Fruit fly (Drosophila melanogaster): ENCODE results near the gene COX4.

The COX4 gene

DNA sequence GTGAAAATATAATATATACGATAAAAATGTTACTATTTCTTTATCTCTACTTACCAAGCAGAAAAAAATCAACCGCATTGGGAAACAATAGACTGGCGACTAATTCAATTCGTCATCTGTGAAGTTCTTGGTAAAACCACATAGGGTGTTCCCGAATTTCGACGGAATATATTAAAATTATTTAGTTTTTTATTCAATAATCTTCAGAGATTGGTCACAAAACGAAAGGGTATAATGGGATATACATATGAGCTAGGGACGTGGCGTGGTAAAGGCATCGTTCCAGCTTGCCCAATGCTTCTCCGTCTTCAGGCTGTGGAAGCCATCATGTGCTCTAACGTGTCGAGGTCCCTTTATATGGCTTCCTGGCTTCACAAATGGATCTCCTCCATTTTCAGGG, 3.1 kb downstream of the COX4 start, which contains the start of gene CG42866:
CG42866 (minus strand) TSS at position 101 of the 400 bp plus-strand sequence.
- peak; percentile 31 for TF ChIP-seq Eip78C (GFP tag)
- TF ChIP-seq svp (GFP tag) = peak; percentile 30
- TF ChIP-seq fkh (GFP tag; optimal IDR thresholded peaks at IDR 0.05) = no peak

DNA sequence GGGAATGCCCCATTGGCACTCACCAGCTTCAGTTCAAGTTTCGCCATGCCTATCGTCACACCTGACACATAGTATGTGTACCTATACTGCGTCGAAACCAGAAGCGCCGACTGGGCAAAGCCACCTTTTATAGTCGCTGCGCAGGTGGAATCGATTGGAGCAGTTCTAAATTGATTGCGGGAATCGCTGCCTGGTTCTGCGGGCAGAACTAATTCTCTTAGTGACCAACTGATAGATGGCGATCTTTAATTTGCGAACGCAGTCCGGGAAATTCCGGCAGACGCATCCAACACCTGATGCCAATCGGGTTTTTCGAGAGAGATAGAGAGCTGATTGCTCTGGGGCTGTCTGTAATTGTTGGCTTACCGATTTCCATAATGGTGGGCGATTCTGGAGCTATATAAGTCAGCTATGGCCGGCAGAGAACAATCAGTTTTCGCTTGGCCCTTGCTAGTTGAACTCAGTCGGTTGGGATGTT, 3.8 kb downstream of the COX4 start, which contains the start of the genes CG13965 and CG16772:
CG13965 (minus strand) TSS at position 101 of the 478 bp plus-strand sequence.
CG16772 (plus strand) TSS at position 428 of the 478 bp plus-strand sequence.
- TF ChIP-seq CG8319 (GFP tag; optimal IDR thresholded peaks at IDR 0.05) = no peak
- TF ChIP-seq CG6792 (GFP tag; optimal IDR thresholded peaks at IDR 0.05) = no peak
- TF ChIP-seq acj6 (GFP tag; optimal IDR thresholded peaks at IDR 0.05) = no peak
- TF ChIP-seq spab (GFP tag; optimal IDR thresholded peaks at IDR 0.05) = no peak
- no peak for TF ChIP-seq salr (GFP tag; optimal IDR thresholded peaks at IDR 0.05)
- no peak for TF ChIP-seq achi (GFP tag; optimal IDR thresholded peaks at IDR 0.05)
- no peak for TF ChIP-seq CG10631 (GFP tag; optimal IDR thresholded peaks at IDR 0.05)
- no peak for TF ChIP-seq CG31627 (GFP tag; optimal IDR thresholded peaks at IDR 0.05)
- TF ChIP-seq CG3919 (GFP tag; optimal IDR thresholded peaks at IDR 0.05) = no peak
- TF ChIP-seq CG7368 (GFP tag; optimal IDR thresholded peaks at IDR 0.05) = no peak
- TF ChIP-seq esn (GFP tag; optimal IDR thresholded peaks at IDR 0.05) = no peak
- TF ChIP-seq eg (GFP tag; IDR thresholded peaks at IDR 0.05) = no peak
- TF ChIP-seq CG11762 (GFP tag; optimal IDR thresholded peaks at IDR 0.05; ENCODE audit: insufficient read depth) = no peak
- no peak for TF ChIP-seq CG6276 (GFP tag; optimal IDR thresholded peaks at IDR 0.05)

DNA sequence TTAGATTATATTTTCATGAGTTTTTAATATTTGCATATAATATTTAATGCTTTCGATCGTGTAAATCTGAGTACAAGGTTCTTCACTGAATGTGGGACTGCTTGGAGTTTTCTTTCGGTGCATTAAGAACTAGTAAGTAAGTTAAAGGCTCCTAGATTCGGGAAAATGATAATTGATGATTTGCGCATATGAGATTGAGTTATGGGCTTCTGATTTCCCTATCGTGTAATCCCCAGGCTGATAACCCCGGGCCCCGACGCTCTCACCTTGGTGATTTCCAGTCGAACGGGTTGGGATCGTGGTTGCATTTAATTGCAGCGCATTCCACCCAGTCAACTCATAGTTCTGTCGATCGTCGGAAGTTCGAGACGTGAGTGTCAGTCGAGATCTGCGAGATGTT, 5.3 kb downstream of the COX4 start, which contains the start of gene CG10680:
CG10680 (plus strand) TSS at position 301 of the 400 bp plus-strand sequence.
- TF ChIP-seq Blimp-1 (GFP tag; optimal IDR thresholded peaks at IDR 0.05) (no peak), Gug (GFP tag; IDR thresholded peaks at IDR 0.05) (no peak), OdsH (GFP tag; optimal IDR thresholded peaks at IDR 0.05) (no peak), Sox14 (GFP tag; optimal IDR thresholded peaks at IDR 0.05) (no peak), acj6 (GFP tag; optimal IDR thresholded peaks at IDR 0.05) (no peak), Hr39 (GFP tag; optimal IDR thresholded peaks at IDR 0.05) (no peak), Ets96B (tag; optimal IDR thresholded peaks at IDR 0.05) (no peak), CG3919 (GFP tag; optimal IDR thresholded peaks at IDR 0.05) (no peak)

DNA sequence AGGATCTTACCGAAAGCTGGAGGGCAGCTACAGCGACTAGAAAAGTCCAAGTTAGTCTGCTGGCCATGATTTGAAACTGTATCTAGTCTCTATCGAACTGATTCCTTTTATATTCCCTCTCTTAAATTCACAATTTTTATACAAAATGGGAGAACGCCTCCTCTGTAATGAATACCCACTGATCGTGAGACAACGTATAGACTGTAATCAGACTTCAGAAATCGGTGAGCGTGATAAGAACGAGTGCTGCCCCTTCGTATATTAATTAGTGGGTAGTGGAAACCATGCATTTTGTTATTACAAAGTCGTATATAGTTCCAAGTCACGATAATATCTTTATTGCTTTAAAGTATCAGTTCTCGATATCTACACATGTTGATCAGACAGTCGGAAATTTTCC, 7.9 kb downstream of the COX4 start, which contains the start of gene OS9:
OS9 (minus strand) TSS at position 101 of the 400 bp plus-strand sequence.
- TF ChIP-seq CG15336 (GFP tag; IDR thresholded peaks at IDR 0.05) (no peak), Eip93F (GFP tag; optimal IDR thresholded peaks at IDR 0.05) (no peak), net (GFP tag; optimal IDR thresholded peaks at IDR 0.05) (no peak), CG6792 (GFP tag; optimal IDR thresholded peaks at IDR 0.05) (no peak), dsx (GFP tag; optimal IDR thresholded peaks at IDR 0.05; ENCODE audit: poor library complexity, severe bottlenecking) (no peak), fkh (GFP tag; optimal IDR thresholded peaks at IDR 0.05) (no peak), CG32006 (GFP tag; optimal IDR thresholded peaks at IDR 0.05) (no peak), Sox102F (GFP tag; optimal IDR thresholded peaks at IDR 0.05) (no peak)

DNA sequence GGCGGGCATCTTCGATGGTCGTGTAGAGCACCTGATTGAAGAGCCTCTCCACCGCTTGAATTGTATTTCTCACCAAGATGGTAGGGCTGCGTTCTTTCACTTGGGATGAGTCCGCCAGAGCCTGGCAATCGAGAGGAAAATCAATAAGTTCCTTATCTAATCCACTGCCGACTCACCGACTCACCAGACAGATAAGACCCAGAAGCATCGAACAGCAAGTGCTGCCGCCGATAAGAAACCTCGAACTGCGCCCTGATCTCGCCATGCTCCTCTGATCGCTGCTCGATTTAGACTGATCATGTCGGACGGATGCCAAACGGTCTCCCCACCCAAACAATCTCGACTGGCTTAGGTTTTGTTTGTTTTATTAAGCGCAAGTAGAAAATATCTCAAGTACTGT, 8.9 kb downstream of the COX4 start, which contains the start of gene Hf:
Hf (minus strand) TSS at position 296 of the 400 bp plus-strand sequence.
- no peak for TF ChIP-seq Blimp-1 (GFP tag; optimal IDR thresholded peaks at IDR 0.05)
- peak; percentile 51 for TF ChIP-seq Eip78C (GFP tag)
- TF ChIP-seq svp (GFP tag) = peak; percentile 93

DNA sequence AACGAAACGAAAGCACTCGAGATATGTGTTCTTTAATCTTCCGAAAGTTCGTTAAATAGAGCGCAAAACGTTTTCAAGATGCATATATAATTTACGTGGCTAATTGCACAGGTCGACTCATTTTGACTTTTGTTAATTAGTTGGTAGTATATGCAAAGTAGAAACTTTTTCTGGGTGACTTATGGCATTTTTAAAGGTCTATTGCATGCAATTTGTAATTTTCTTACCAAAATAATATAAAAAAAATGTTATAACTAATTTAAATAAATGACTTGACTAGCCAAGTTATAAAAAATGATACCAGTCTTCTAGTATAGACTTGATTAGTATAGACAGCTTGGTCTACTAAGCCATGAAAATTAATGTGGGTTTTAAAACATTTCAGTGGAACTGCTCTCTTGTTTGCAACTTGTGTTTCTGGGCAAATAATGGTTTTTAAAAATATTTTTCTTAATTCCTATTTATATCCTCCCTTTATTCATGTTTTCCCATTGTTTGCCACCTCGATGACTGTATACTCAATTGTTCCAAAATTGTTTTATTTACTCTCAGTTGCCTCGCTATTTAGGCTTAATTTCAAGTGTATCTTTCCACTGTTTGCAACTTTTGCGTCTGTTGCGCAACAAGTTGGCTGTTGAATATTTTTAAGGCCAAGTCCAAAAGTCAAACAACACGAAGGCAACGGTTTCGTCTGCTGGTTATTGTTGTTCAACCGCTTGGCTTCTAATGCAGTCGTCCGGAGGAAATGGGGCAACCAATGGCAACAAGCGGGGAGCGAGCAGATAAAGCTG, 29.6 kb downstream of the COX4 start:
- peak; percentile 27 for TF ChIP-seq CG10631 (GFP tag; optimal IDR thresholded peaks at IDR 0.05)
- no peak for TF ChIP-seq CG34406 (GFP tag; optimal IDR thresholded peaks at IDR 0.05)
- no peak for TF ChIP-seq fd85E (GFP tag; optimal IDR thresholded peaks at IDR 0.05)
- TF ChIP-seq Met (GFP tag; optimal IDR thresholded peaks at IDR 0.05) = no peak
- no peak for TF ChIP-seq fd59A (GFP tag; optimal IDR thresholded peaks at IDR 0.05)
- peak; percentile 25 for TF ChIP-seq esn (GFP tag; optimal IDR thresholded peaks at IDR 0.05)
- no peak for TF ChIP-seq CG11294 (GFP tag; IDR thresholded peaks at IDR 0.05)
- TF ChIP-seq spab (GFP tag; optimal IDR thresholded peaks at IDR 0.05) = no peak
- TF ChIP-seq Gug (GFP tag; IDR thresholded peaks at IDR 0.05) = no peak
- no peak for TF ChIP-seq CG3032 (tag; optimal IDR thresholded peaks at IDR 0.05)
- TF ChIP-seq CG31627 (GFP tag; optimal IDR thresholded peaks at IDR 0.05) = peak; percentile 5
- TF ChIP-seq CG15336 (GFP tag; IDR thresholded peaks at IDR 0.05) = no peak
- TF ChIP-seq svp (GFP tag) = peak; percentile 58
- TF ChIP-seq Eip78C (GFP tag) = peak; percentile 62
- TF ChIP-seq pdm3 (GFP tag; optimal IDR thresholded peaks at IDR 0.05) = peak; percentile 18
- TF ChIP-seq CG8119 (GFP tag; IDR thresholded peaks at IDR 0.05) = no peak
- TF ChIP-seq CG8632 (GFP tag; optimal IDR thresholded peaks at IDR 0.05) = no peak
- TF ChIP-seq Lpt (GFP tag; optimal IDR thresholded peaks at IDR 0.05) = no peak
